Worm (Caenorhabditis elegans) whole organism, L1 larva: ENCODE data around the gene nas-11.

Experiments used
- Y116A8C.19 ChIP-seq: sonication (generic microtip); optimal IDR thresholded peaks from 2 replicates; lab custom pipeline; 2016; ENCODE audit warnings: missing compliant biosample characterization, missing genetic modification characterization, borderline replicate concordance
- aly-2 ChIP-seq: fragments of 150-350 bp; optimal IDR thresholded peaks from 2 replicates; lab custom pipeline; 2014; ENCODE audit warnings: missing biosample characterization, missing genetic modification characterization
- ceh-63 ChIP-seq: fragments of 200-800 bp; sonication (Bioruptor generic); optimal IDR thresholded peaks from 2 replicates; lab custom pipeline; 2018; ENCODE audit warnings: mild to moderate bottlenecking, missing genetic modification characterization, missing compliant biosample characterization
- ceh-8 ChIP-seq: fragments of 200-800 bp; sonication (Bioruptor generic); optimal IDR thresholded peaks from 2 replicates; lab custom pipeline; 2018; ENCODE audit warnings: mild to moderate bottlenecking, missing genetic modification characterization, moderate library complexity, missing compliant biosample characterization
- ceh-82 ChIP-seq, 3 experiments: fragments of 150-350 bp in 1 of 3; sonication (generic microtip) in 2 of 3; optimal IDR thresholded peaks; 2 replicates each; lab custom pipeline; 2014 to 2017; ENCODE audit warnings: missing biosample characterization in 3 of 3, missing genetic modification characterization in 3 of 3
- ceh-90 ChIP-seq: sonication (generic microtip); optimal IDR thresholded peaks from 2 replicates; lab custom pipeline; 2016; ENCODE audit warnings: missing genetic modification characterization, missing compliant biosample characterization
- ces-1 ChIP-seq: fragments of 150-350 bp; optimal IDR thresholded peaks from 2 replicates; lab custom pipeline; 2014; ENCODE audit warnings: missing biosample characterization, missing genetic modification reagents, missing genetic modification characterization
- dpl-1 ChIP-seq, 3 experiments: fragments of 150-350 bp in 2 of 3; sonication (generic microtip) in 1 of 3; optimal IDR thresholded peaks; 2 replicates each; lab custom pipeline; 2014 to 2017; ENCODE audit warnings: missing biosample characterization in 3 of 3, missing genetic modification characterization in 3 of 3, missing genetic modification reagents in 3 of 3
- efl-1 ChIP-seq, 4 experiments: fragments of 150-350 bp; optimal IDR thresholded peaks in 3 of 4; peaks in 1 of 4; 1 replicate in 1 of 4; 2 replicates in 3 of 4; lab custom pipeline; 2014; ENCODE audit warnings: missing biosample characterization in 2 of 4, missing genetic modification characterization in 2 of 4, missing genetic modification reagents in 2 of 4
- efl-3 ChIP-seq: fragments of 200-800 bp; sonication (Bioruptor generic); optimal IDR thresholded peaks from 2 replicates; lab custom pipeline; 2018; ENCODE audit warnings: mild to moderate bottlenecking, missing genetic modification characterization, missing compliant biosample characterization
- egl-13 ChIP-seq: sonication (generic microtip); optimal IDR thresholded peaks from 2 replicates; lab custom pipeline; 2016; ENCODE audit warnings: missing genotype, missing genetic modification reagents, missing genetic modification characterization, missing compliant biosample characterization
- egl-27 ChIP-seq, 2 experiments: fragments of 150-350 bp in 1 of 2; sonication (generic microtip); optimal IDR thresholded peaks; 3 replicates each; lab custom pipeline; 2017 to 2018; ENCODE audit warnings: missing biosample characterization in 2 of 2, missing genetic modification characterization in 2 of 2, missing genetic modification reagents in 2 of 2
- elt-2 ChIP-seq: sonication (generic microtip); optimal IDR thresholded peaks from 2 replicates; lab custom pipeline; 2016; ENCODE audit warnings: missing genetic modification characterization, mild to moderate bottlenecking, inconsistent platforms, missing compliant biosample characterization, missing genetic modification reagents
- fkh-10 ChIP-seq: sonication (generic microtip); optimal IDR thresholded peaks from 2 replicates; lab custom pipeline; 2017; ENCODE audit warnings: missing biosample characterization, missing genetic modification reagents, missing genetic modification characterization
- fkh-4 ChIP-seq: sonication (generic microtip); optimal IDR thresholded peaks from 2 replicates; lab custom pipeline; 2016; ENCODE audit warnings: missing compliant biosample characterization, missing genetic modification characterization, borderline replicate concordance
- grh-1 ChIP-seq: fragments of 200-800 bp; sonication (Bioruptor generic); IDR thresholded peaks from 2 replicates; pipeline ENCODE4 v1.3.6; 2022; ENCODE audit warnings: missing genetic modification reagents, missing genetic modification characterization, missing compliant biosample characterization
- hlh-17 ChIP-seq: fragments of 200-800 bp; sonication (Bioruptor generic); optimal IDR thresholded peaks from 2 replicates; lab custom pipeline; 2018; ENCODE audit warnings: missing genetic modification characterization, mild to moderate bottlenecking, missing compliant biosample characterization, moderate library complexity, borderline replicate concordance
- hlh-4 ChIP-seq: sonication (generic microtip); optimal IDR thresholded peaks from 2 replicates; lab custom pipeline; 2016; ENCODE audit warnings: mild to moderate bottlenecking, missing genetic modification characterization, missing compliant biosample characterization
- lin-13 ChIP-seq: fragments of 150-350 bp; optimal IDR thresholded peaks from 2 replicates; lab custom pipeline; 2014; ENCODE audit warnings: missing biosample characterization, missing genetic modification reagents, missing genetic modification characterization
- lin-14 ChIP-seq: fragments of 200-800 bp; sonication (Bioruptor generic); optimal IDR thresholded peaks from 2 replicates; lab custom pipeline; 2018; ENCODE audit warnings: mild to moderate bottlenecking, missing genetic modification characterization, moderate library complexity, missing compliant biosample characterization
- lin-15B ChIP-seq: fragments of 150-350 bp; sonication (generic microtip); optimal IDR thresholded peaks from 3 replicates; lab custom pipeline; 2014; ENCODE audit warnings: missing biosample characterization, missing genetic modification characterization
- lin-35 ChIP-seq, 2 experiments: fragments of 150-350 bp; optimal IDR thresholded peaks; 2 replicates each; lab custom pipeline; 2014; ENCODE audit warnings: missing biosample characterization in 2 of 2, missing genetic modification characterization in 2 of 2, missing genetic modification reagents in 2 of 2
- lin-39 ChIP-seq: fragments of 150-350 bp; optimal IDR thresholded peaks from 2 replicates; lab custom pipeline; 2014; ENCODE audit warnings: missing biosample characterization, missing genetic modification reagents, missing genetic modification characterization
- lir-3 ChIP-seq: sonication (generic microtip); optimal IDR thresholded peaks from 2 replicates; lab custom pipeline; 2016; ENCODE audit warnings: mild to moderate bottlenecking, missing genetic modification characterization, moderate library complexity, missing compliant biosample characterization; ENCODE audit not compliant: poor library complexity
- mab-9 ChIP-seq: fragments of 200-800 bp; sonication (Bioruptor generic); IDR thresholded peaks from 2 replicates; pipeline ENCODE4 v1.3.6; 2022; ENCODE audit warnings: missing genetic modification reagents, missing genetic modification characterization, missing compliant biosample characterization
- mdl-1 ChIP-seq, 2 experiments: fragments of 150-350 bp; optimal IDR thresholded peaks; 2 replicates each; lab custom pipeline; 2014 to 2017; ENCODE audit warnings: missing biosample characterization in 2 of 2, missing genetic modification characterization in 2 of 2, inconsistent platforms in 1 of 2
- mef-2 ChIP-seq: fragments of 150-350 bp; optimal IDR thresholded peaks from 2 replicates; lab custom pipeline; 2014; ENCODE audit warnings: missing biosample characterization, missing genetic modification characterization
- nhr-11 ChIP-seq: fragments of 150-350 bp; optimal IDR thresholded peaks from 2 replicates; lab custom pipeline; 2014; ENCODE audit warnings: missing biosample characterization, missing genetic modification characterization
- nhr-12 ChIP-seq: sonication (generic microtip); optimal IDR thresholded peaks from 2 replicates; lab custom pipeline; 2017; ENCODE audit warnings: missing biosample characterization, missing genetic modification characterization
- nhr-19 ChIP-seq: fragments of 200-800 bp; sonication (Bioruptor generic); conservative IDR thresholded peaks from 2 replicates; pipeline ENCODE4 v1.3.6; 2022; ENCODE audit warnings: missing genetic modification characterization, missing compliant biosample characterization
- nhr-20 ChIP-seq: sonication (generic microtip); optimal IDR thresholded peaks from 2 replicates; lab custom pipeline; 2016; ENCODE audit warnings: mild to moderate bottlenecking, missing genetic modification characterization, missing compliant biosample characterization
- nhr-237 ChIP-seq: fragments of 150-350 bp; optimal IDR thresholded peaks from 2 replicates; lab custom pipeline; 2014; ENCODE audit warnings: missing biosample characterization, missing genetic modification characterization
- nhr-28 ChIP-seq: fragments of 150-350 bp; optimal IDR thresholded peaks from 2 replicates; lab custom pipeline; 2014; ENCODE audit warnings: missing biosample characterization, missing genetic modification characterization
- nhr-47 ChIP-seq: sonication (generic microtip); optimal IDR thresholded peaks from 2 replicates; lab custom pipeline; 2016; ENCODE audit warnings: mild to moderate bottlenecking, missing genetic modification characterization, moderate library complexity, missing compliant biosample characterization
- nhr-71 ChIP-seq: sonication (generic microtip); optimal IDR thresholded peaks from 2 replicates; lab custom pipeline; 2016; ENCODE audit warnings: mild to moderate bottlenecking, missing genetic modification characterization, moderate library complexity, missing compliant biosample characterization
- nhr-76 ChIP-seq: sonication (generic microtip); optimal IDR thresholded peaks from 2 replicates; lab custom pipeline; 2017; ENCODE audit warnings: missing biosample characterization, missing genetic modification characterization
- nhr-77 ChIP-seq: fragments of 150-350 bp; optimal IDR thresholded peaks from 2 replicates; lab custom pipeline; 2014; ENCODE audit warnings: missing biosample characterization, missing genetic modification characterization
- nhr-84 ChIP-seq: sonication (generic microtip); optimal IDR thresholded peaks from 2 replicates; lab custom pipeline; 2017; ENCODE audit warnings: missing biosample characterization, missing genetic modification characterization
- nhr-85 ChIP-seq: sonication (generic microtip); peaks from one replicate; lab custom pipeline; 2016; ENCODE audit warnings: missing genetic modification characterization, inconsistent platforms, missing compliant biosample characterization
- nhr-90 ChIP-seq: sonication (generic microtip); optimal IDR thresholded peaks from 2 replicates; lab custom pipeline; 2016; ENCODE audit warnings: mild to moderate bottlenecking, missing genetic modification characterization, missing compliant biosample characterization; ENCODE audit not compliant: poor library complexity
- pax-3 ChIP-seq: fragments of 200-800 bp; sonication (Bioruptor generic); optimal IDR thresholded peaks from 2 replicates; lab custom pipeline; 2018; ENCODE audit warnings: mild to moderate bottlenecking, missing genetic modification characterization, moderate library complexity, missing compliant biosample characterization
- pqm-1 ChIP-seq: sonication (generic microtip); optimal IDR thresholded peaks from 3 replicates; lab custom pipeline; 2017; ENCODE audit warnings: missing biosample characterization, missing genetic modification characterization
- skn-1 ChIP-seq: fragments of 150-350 bp; optimal IDR thresholded peaks from 2 replicates; lab custom pipeline; 2014; ENCODE audit warnings: missing biosample characterization, missing genetic modification characterization
- unc-62 ChIP-seq: fragments of 150-350 bp; optimal IDR thresholded peaks from 2 replicates; lab custom pipeline; 2014; ENCODE audit warnings: missing biosample characterization, missing genetic modification reagents, missing genetic modification characterization
- unc-98 ChIP-seq: fragments of 200-800 bp; sonication (Bioruptor generic); IDR thresholded peaks from 2 replicates; pipeline ENCODE4 v1.3.6; 2022; ENCODE audit warnings: missing genetic modification characterization, missing compliant biosample characterization
- zag-1 ChIP-seq: fragments of 150-350 bp; optimal IDR thresholded peaks from 2 replicates; lab custom pipeline; 2014; ENCODE audit warnings: missing biosample characterization, missing genetic modification characterization
- ztf-4 ChIP-seq: fragments of 150-350 bp; optimal IDR thresholded peaks from 2 replicates; lab custom pipeline; 2014; ENCODE audit warnings: missing biosample characterization, missing genetic modification characterization

The nas-11 gene

DNA sequence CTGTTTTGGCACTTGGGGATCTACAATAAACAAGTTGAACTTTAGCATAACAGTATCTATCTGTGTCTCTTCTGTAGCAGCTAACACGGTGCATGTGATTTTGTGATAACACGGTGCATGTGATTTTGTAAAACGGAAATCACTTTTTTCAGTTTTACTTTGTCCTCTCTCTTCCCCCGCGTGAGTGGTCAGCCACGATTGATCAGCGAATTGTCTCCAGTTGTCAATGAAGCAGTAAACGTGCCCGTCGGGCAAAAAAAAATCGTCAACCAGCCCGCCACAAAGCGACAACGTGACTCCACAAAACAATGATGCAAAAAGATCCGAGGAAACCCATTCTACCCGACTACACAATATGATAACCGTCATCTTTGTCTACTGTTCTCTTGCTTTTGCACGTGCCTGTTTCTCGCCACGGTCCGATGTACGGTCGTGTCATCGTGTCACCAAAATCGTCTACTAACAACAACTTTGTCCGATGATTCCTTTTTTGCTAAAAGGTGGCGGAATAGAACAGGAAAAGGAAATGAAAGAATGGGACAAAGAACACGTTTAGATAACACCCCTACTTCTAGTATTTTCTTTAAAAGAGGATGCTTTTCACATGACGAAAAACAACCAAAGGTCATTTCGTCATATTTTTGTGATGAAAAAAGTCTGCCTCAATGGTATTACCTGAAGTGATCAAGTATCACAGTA lies 35.9 kb downstream of the nas-11 start (continued):
- TF ChIP-seq lin-14 (GFP tag; lab: Kevin White, UChicago) (peak; percentile 88), nhr-85 (tag; lab: Kevin White, UChicago) (peak; percentile 96), nhr-237 (tag; lab: Kevin White, UChicago) (no peak), mab-9 (GFP tag; lab: Robert Waterston, UW) (0 out of 2 replicates have a peak, but pooled peaks have one; percentile 18), egl-27 (tag; optimal IDR thresholded peaks at IDR 0.05; lab: Kevin White, UChicago) (no peak), lin-15B (tag; lab: Kevin White, UChicago) (no peak), nhr-90 (tag; lab: Kevin White, UChicago) (peak; percentile 75), Y116A8C.19 (tag; lab: Kevin White, UChicago) (no peak), ces-1 (GFP tag; lab: Kevin White, UChicago) (no peak), lin-39 (tag; lab: Kevin White, UChicago) (no peak), pqm-1 (tag; lab: Kevin White, UChicago) (no peak), dpl-1 (GFP tag; optimal IDR thresholded peaks at IDR 0.05; lab: Kevin White, UChicago) (peak; percentile 12 to 29 (median 16)), nhr-71 (peak; percentile 95), egl-13 (no peak)

DNA sequence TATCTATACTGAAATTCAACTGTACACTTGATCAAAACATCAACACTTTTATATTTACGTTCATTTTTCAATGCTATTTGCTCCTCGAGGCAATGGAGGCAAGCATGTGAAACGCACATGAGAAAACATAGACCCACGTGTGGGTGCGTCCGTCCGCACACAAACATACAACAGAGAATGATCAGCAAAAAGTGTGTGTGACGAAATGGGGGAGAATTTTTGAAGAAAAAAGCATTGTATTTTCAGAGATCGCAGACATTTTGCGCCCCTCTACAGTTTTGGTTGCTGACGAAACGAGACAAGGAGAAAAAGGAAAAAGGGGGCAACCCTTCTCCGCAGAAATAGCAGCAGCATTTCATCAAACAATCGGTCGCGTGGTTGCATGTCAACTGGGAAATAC lies 36.8 kb downstream of the nas-11 start:
- TF ChIP-seq mdl-1 (tag; optimal IDR thresholded peaks at IDR 0.05; lab: Kevin White, UChicago) (peak in 1 of 2 experiments; percentile 99), nhr-28 (tag; lab: Kevin White, UChicago) (peak; percentile 20), ztf-4 (tag; lab: Kevin White, UChicago) (peak; percentile 72), lin-14 (GFP tag; lab: Kevin White, UChicago) (peak; percentile 98), Y116A8C.19 (tag; lab: Kevin White, UChicago) (no peak), aly-2 (tag; lab: Kevin White, UChicago) (no peak), zag-1 (tag; lab: Kevin White, UChicago) (no peak), nhr-19 (GFP tag; lab: Robert Waterston, UW) (peak; percentile 97), nhr-85 (tag; lab: Kevin White, UChicago) (peak; percentile 100), nhr-77 (tag; lab: Kevin White, UChicago) (peak; percentile 93), nhr-12 (no peak), mef-2 (peak; percentile 26), nhr-47 (tag; lab: Kevin White, UChicago) (peak; percentile 87), ceh-82 (tag; optimal IDR thresholded peaks at IDR 0.05; lab: Kevin White, UChicago) (peak; percentile 40 to 65 (median 57)), nhr-76 (tag; lab: Kevin White, UChicago) (peak; percentile 53), lir-3 (tag; lab: Kevin White, UChicago) (peak; percentile 2), hlh-4 (tag; lab: Kevin White, UChicago) (no peak), unc-98 (GFP tag; lab: Robert Waterston, UW) (no peak), ces-1 (GFP tag; lab: Kevin White, UChicago) (no peak), pax-3 (tag; lab: Kevin White, UChicago) (no peak), grh-1 (GFP tag; lab: Robert Waterston, UW) (peak; percentile 85), lin-15B (tag; lab: Kevin White, UChicago) (no peak), ceh-8 (peak; percentile 42), elt-2 (tag; lab: Kevin White, UChicago) (peak; percentile 93), nhr-20 (tag; lab: Kevin White, UChicago) (peak; percentile 98), ceh-63 (GFP tag; lab: Kevin White, UChicago) (no peak), skn-1 (peak; percentile 80), nhr-84 (tag; lab: Kevin White, UChicago) (no peak), lin-35 (GFP tag; optimal IDR thresholded peaks at IDR 0.05; lab: Kevin White, UChicago) (peak; percentile 41 to 86), lin-13 (peak; percentile 62), mab-9 (GFP tag; lab: Robert Waterston, UW) (no peak), pqm-1 (tag; lab: Kevin White, UChicago) (no peak), unc-62 (GFP tag; lab: Kevin White, UChicago) (no peak), fkh-4 (tag; lab: Kevin White, UChicago) (no peak), efl-1 (optimal IDR thresholded peaks at IDR 0.05; lab: Kevin White, UChicago) (peak; percentile 45 to 47), efl-1 (GFP tag; optimal IDR thresholded peaks at IDR 0.05 in 1 of 2; lab: Kevin White, UChicago) (peak; percentile 14 to 86), fkh-10 (GFP tag; lab: Kevin White, UChicago) (peak; percentile 42), efl-3 (GFP tag; lab: Kevin White, UChicago) (peak; percentile 50), nhr-11 (tag; lab: Kevin White, UChicago) (peak; percentile 14), hlh-17 (GFP tag; lab: Kevin White, UChicago) (no peak), ceh-90 (tag; lab: Kevin White, UChicago) (no peak)
